Fruit fly (Drosophila melanogaster) whole organism, embryonic: ENCODE measurements around the gene Ada1-2.
A peak's percentile ranks its signal among the peaks of the same experiment; 100 is the strongest.

Experiments used
- CG1024 ChIP-seq: fragments of 200-800 bp; sonication (Bioruptor generic); IDR thresholded peaks from 2 replicates; pipeline ENCODE4 v1.3.6; 2022; ENCODE audit warnings: missing biosample characterization, missing genetic modification characterization
- CG10366 ChIP-seq: fragments of 200-800 bp; sonication (Bioruptor generic); IDR thresholded peaks from 2 replicates; pipeline ENCODE4 v1.3.6; 2022; ENCODE audit warnings: missing biosample characterization, missing genetic modification characterization
- CG11695 ChIP-seq: fragments of 200-800 bp; sonication (Bioruptor generic); IDR thresholded peaks from 3 replicates; pipeline ENCODE4 v1.3.6; 2022; ENCODE audit warnings: missing biosample characterization, missing genetic modification characterization
- CG12104 ChIP-seq: fragments of 200-800 bp; sonication (Bioruptor generic); optimal IDR thresholded peaks from 3 replicates; lab custom pipeline; 2016; ENCODE audit warnings: missing biosample characterization, missing genetic modification characterization
- CG13287 ChIP-seq: fragments of 200-800 bp; sonication (Bioruptor generic); IDR thresholded peaks from 2 replicates; pipeline ENCODE4 v1.3.6; 2022; ENCODE audit warnings: missing biosample characterization, missing genetic modification characterization; ENCODE audit not compliant: partially characterized antibody
- CG15269 ChIP-seq: fragments of 200-800 bp; sonication (Bioruptor generic); optimal IDR thresholded peaks from 2 replicates; lab custom pipeline; 2018; ENCODE audit warnings: missing biosample characterization, mild to moderate bottlenecking, missing genetic modification characterization, moderate library complexity
- CG16815 ChIP-seq: fragments of 200-800 bp; sonication (Bioruptor generic); optimal IDR thresholded peaks from 3 replicates; lab custom pipeline; 2017; ENCODE audit warnings: missing biosample characterization, mild to moderate bottlenecking, missing genetic modification characterization
- CG17612 ChIP-seq: fragments of 200-800 bp; sonication (Bioruptor generic); IDR thresholded peaks from 2 replicates; pipeline ENCODE4 v1.3.6; 2022; ENCODE audit warnings: missing biosample characterization, missing genetic modification characterization
- CG2678 ChIP-seq: fragments of 200-800 bp; sonication (Bioruptor generic); optimal IDR thresholded peaks from 3 replicates; lab custom pipeline; 2019; ENCODE audit warnings: missing biosample characterization, mild to moderate bottlenecking, missing genetic modification characterization, moderate library complexity
- CG30020 ChIP-seq: fragments of 200-800 bp; optimal IDR thresholded peaks from 2 replicates; lab custom pipeline; 2019; ENCODE audit warnings: missing biosample characterization, mild to moderate bottlenecking, missing genetic modification characterization, moderate library complexity
- CG31388 ChIP-seq: fragments of 200-800 bp; sonication (Bioruptor generic); optimal IDR thresholded peaks from 2 replicates; lab custom pipeline; 2016; ENCODE audit warnings: missing biosample characterization, missing genetic modification characterization
- CG33557 ChIP-seq: fragments of 200-800 bp; sonication (Bioruptor generic); optimal IDR thresholded peaks from 2 replicates; lab custom pipeline; 2019; ENCODE audit warnings: missing biosample characterization, mild to moderate bottlenecking, missing genetic modification characterization, moderate library complexity
- CG42726 ChIP-seq: fragments of 200-800 bp; sonication (Bioruptor generic); IDR thresholded peaks from 2 replicates; pipeline ENCODE4 v1.3.6; 2022; ENCODE audit warnings: missing biosample characterization, missing genetic modification characterization; ENCODE audit not compliant: partially characterized antibody
- CG4820 ChIP-seq: fragments of 200-800 bp; sonication (Bioruptor generic); optimal IDR thresholded peaks from 3 replicates; lab custom pipeline; 2016; ENCODE audit warnings: missing biosample characterization, missing genetic modification characterization
- CG6813 ChIP-seq: fragments of 200-800 bp; sonication (Bioruptor generic); optimal IDR thresholded peaks from 2 replicates; lab custom pipeline; 2017; ENCODE audit warnings: missing biosample characterization, missing genetic modification characterization, mild to moderate bottlenecking, moderate library complexity, missing genetic modification reagents
- CG7987 ChIP-seq: fragments of 200-800 bp; sonication (Bioruptor generic); optimal IDR thresholded peaks from 2 replicates; lab custom pipeline; 2018; ENCODE audit warnings: missing biosample characterization, mild to moderate bottlenecking, missing genetic modification characterization, moderate library complexity
- CG8281 ChIP-seq: fragments of 200-800 bp; sonication (Bioruptor generic); optimal IDR thresholded peaks from 2 replicates; lab custom pipeline; 2018; ENCODE audit warnings: missing biosample characterization, mild to moderate bottlenecking, missing genetic modification characterization, moderate library complexity
- D ChIP-seq, 2 experiments: fragments of 200-800 bp in 1 of 2; fragments of >200 bp in 1 of 2; sonication (Bioruptor generic) in 1 of 2; optimal IDR thresholded peaks; 2 replicates in 1 of 2; 3 replicates in 1 of 2; lab custom pipeline; 2017; ENCODE audit warnings: mild to moderate bottlenecking in 1 of 2, missing biosample characterization in 1 of 2, missing genetic modification characterization in 1 of 2, missing genetic modification reagents in 1 of 2
- D19B ChIP-seq: fragments of 200-800 bp; sonication (Bioruptor generic); optimal IDR thresholded peaks from 2 replicates; lab custom pipeline; 2017; ENCODE audit warnings: missing biosample characterization, mild to moderate bottlenecking, missing genetic modification characterization
- Dbx ChIP-seq: fragments of 200-800 bp; sonication (Bioruptor generic); IDR thresholded peaks from 3 replicates; pipeline ENCODE4 v1.3.6; 2022; ENCODE audit warnings: missing biosample characterization, missing genetic modification characterization
- Dip3 ChIP-seq: fragments of 200-800 bp; sonication (Bioruptor generic); optimal IDR thresholded peaks from 3 replicates; lab custom pipeline; 2016; ENCODE audit warnings: missing biosample characterization, missing genetic modification characterization
- GATAe ChIP-seq: fragments of 200-800 bp; sonication (Bioruptor generic); conservative IDR thresholded peaks from 2 replicates; pipeline ENCODE4 v1.3.6; 2022; ENCODE audit warnings: missing biosample characterization, missing genetic modification characterization
- H2.0 ChIP-seq: fragments of 200-800 bp; sonication (Bioruptor generic); IDR thresholded peaks from 2 replicates; pipeline ENCODE4 v1.3.6; 2022; ENCODE audit warnings: missing biosample characterization, missing genetic modification characterization
- HLHmδ ChIP-seq: fragments of 200-800 bp; sonication (Bioruptor generic); optimal IDR thresholded peaks from 2 replicates; lab custom pipeline; 2018; ENCODE audit warnings: missing biosample characterization, mild to moderate bottlenecking, missing genetic modification characterization, moderate library complexity
- MESR4 ChIP-seq: fragments of 200-800 bp; sonication (Bioruptor generic); optimal IDR thresholded peaks from 2 replicates; lab custom pipeline; 2018; ENCODE audit warnings: missing biosample characterization, mild to moderate bottlenecking, missing genetic modification characterization, moderate library complexity
- Mes4 ChIP-seq: fragments of 200-800 bp; sonication (Bioruptor generic); optimal IDR thresholded peaks from 2 replicates; lab custom pipeline; 2016; ENCODE audit warnings: missing biosample characterization, missing genetic modification characterization
- Nf-YA ChIP-seq: fragments of 200-800 bp; sonication (Bioruptor generic); IDR thresholded peaks from 2 replicates; pipeline ENCODE4 v1.3.6; 2022; ENCODE audit warnings: missing biosample characterization, missing genetic modification characterization
- PHDP ChIP-seq: fragments of 200-800 bp; sonication (Bioruptor generic); optimal IDR thresholded peaks from 3 replicates; lab custom pipeline; 2018; ENCODE audit warnings: missing biosample characterization, mild to moderate bottlenecking, missing genetic modification characterization, moderate library complexity
- Sry-β ChIP-seq: fragments of 200-800 bp; sonication (Bioruptor generic); optimal IDR thresholded peaks from 2 replicates; lab custom pipeline; 2018; ENCODE audit warnings: missing biosample characterization, mild to moderate bottlenecking, missing genetic modification characterization, moderate library complexity
- Stat92E ChIP-seq, 3 experiments: fragments of >200 bp in 2 of 3; fragments of 200-800 bp in 1 of 3; sonication (Bioruptor generic) in 1 of 3; optimal IDR thresholded peaks; 2 replicates each; lab custom pipeline; 2017 to 2019; ENCODE audit warnings: missing biosample characterization in 3 of 3, missing genetic modification characterization in 3 of 3, mild to moderate bottlenecking in 1 of 3, moderate library complexity in 1 of 3
- al ChIP-seq: fragments of 200-800 bp; sonication (Bioruptor generic); IDR thresholded peaks from 2 replicates; pipeline ENCODE4 v1.3.6; 2022; ENCODE audit warnings: missing biosample characterization, missing genetic modification characterization
- ap ChIP-seq: fragments of 200-800 bp; sonication (Bioruptor generic); IDR thresholded peaks from 2 replicates; pipeline ENCODE4 v1.3.6; 2022; ENCODE audit warnings: missing biosample characterization, missing genetic modification characterization
- ase ChIP-seq: fragments of 200-800 bp; sonication (Bioruptor generic); IDR thresholded peaks from 3 replicates; pipeline ENCODE4 v1.3.6; 2022; ENCODE audit warnings: missing biosample characterization, missing genetic modification characterization
- da ChIP-seq: fragments of 200-800 bp; sonication (Bioruptor generic); optimal IDR thresholded peaks from 2 replicates; lab custom pipeline; 2016; ENCODE audit warnings: missing biosample characterization, missing genetic modification characterization
- disco-r ChIP-seq: fragments of 200-800 bp; sonication (Bioruptor generic); optimal IDR thresholded peaks from 2 replicates; lab custom pipeline; 2016; ENCODE audit warnings: missing biosample characterization, missing genetic modification characterization
- dpn ChIP-seq, 2 experiments: fragments of 200-800 bp; sonication (Bioruptor generic); optimal IDR thresholded peaks; 3 replicates each; lab custom pipeline; 2016; ENCODE audit warnings: missing biosample characterization in 2 of 2, missing genetic modification characterization in 2 of 2
- ewg ChIP-seq: fragments of 200-800 bp; sonication (Bioruptor generic); optimal IDR thresholded peaks from 3 replicates; lab custom pipeline; 2017; ENCODE audit warnings: mild to moderate bottlenecking, missing biosample characterization, missing genetic modification reagents, missing genetic modification characterization
- grn ChIP-seq: fragments of 200-800 bp; sonication (Bioruptor generic); optimal IDR thresholded peaks from 3 replicates; lab custom pipeline; 2017; ENCODE audit warnings: missing biosample characterization, missing genetic modification characterization
- gro ChIP-seq: fragments of 200-800 bp; sonication (Bioruptor generic); optimal IDR thresholded peaks from 2 replicates; lab custom pipeline; 2016; ENCODE audit warnings: missing biosample characterization, missing genetic modification characterization
- inv ChIP-seq: fragments of 200-800 bp; sonication (Bioruptor generic); IDR thresholded peaks from 2 replicates; pipeline ENCODE4 v1.3.6; 2022; ENCODE audit warnings: missing biosample characterization, missing genetic modification characterization; ENCODE audit not compliant: partially characterized antibody
- kah ChIP-seq: fragments of 200-800 bp; sonication (Bioruptor generic); optimal IDR thresholded peaks from 2 replicates; lab custom pipeline; 2018; ENCODE audit warnings: missing biosample characterization, mild to moderate bottlenecking, missing genetic modification characterization
- mld ChIP-seq: fragments of 200-800 bp; sonication (Bioruptor generic); IDR thresholded peaks from 3 replicates; pipeline ENCODE4 v1.3.6; 2022; ENCODE audit warnings: missing biosample characterization, missing genetic modification characterization; ENCODE audit not compliant: partially characterized antibody
- nerfin-1 ChIP-seq: fragments of 200-800 bp; sonication (Bioruptor generic); optimal IDR thresholded peaks from 3 replicates; lab custom pipeline; 2019; ENCODE audit warnings: missing biosample characterization, mild to moderate bottlenecking, missing genetic modification characterization, moderate library complexity
- ranshi ChIP-seq: fragments of 200-800 bp; sonication (Bioruptor generic); IDR thresholded peaks from 2 replicates; pipeline ENCODE4 v1.3.6; 2022; ENCODE audit warnings: missing biosample characterization, missing genetic modification characterization
- scrt ChIP-seq: fragments of 200-800 bp; sonication (Bioruptor generic); optimal IDR thresholded peaks from 2 replicates; lab custom pipeline; 2018; ENCODE audit warnings: missing biosample characterization, mild to moderate bottlenecking, missing genetic modification characterization, moderate library complexity
- sim ChIP-seq: fragments of 200-800 bp; sonication (Bioruptor generic); IDR thresholded peaks from 2 replicates; pipeline ENCODE4 v1.3.6; 2022; ENCODE audit warnings: missing biosample characterization, missing genetic modification characterization
- sob ChIP-seq: fragments of 200-800 bp; sonication (Bioruptor generic); IDR thresholded peaks from 2 replicates; pipeline ENCODE4 v1.3.6; 2022; ENCODE audit warnings: missing biosample characterization, missing genetic modification characterization
- stc ChIP-seq: fragments of 200-800 bp; sonication (Bioruptor generic); IDR thresholded peaks from 2 replicates; pipeline ENCODE4 v1.3.6; 2022; ENCODE audit warnings: missing biosample characterization, missing genetic modification characterization
- wdn ChIP-seq: fragments of 200-800 bp; sonication (Bioruptor generic); IDR thresholded peaks from 2 replicates; pipeline ENCODE4 v1.3.6; 2022; ENCODE audit warnings: missing biosample characterization, missing genetic modification characterization

Gene Ada1-2

DNA sequence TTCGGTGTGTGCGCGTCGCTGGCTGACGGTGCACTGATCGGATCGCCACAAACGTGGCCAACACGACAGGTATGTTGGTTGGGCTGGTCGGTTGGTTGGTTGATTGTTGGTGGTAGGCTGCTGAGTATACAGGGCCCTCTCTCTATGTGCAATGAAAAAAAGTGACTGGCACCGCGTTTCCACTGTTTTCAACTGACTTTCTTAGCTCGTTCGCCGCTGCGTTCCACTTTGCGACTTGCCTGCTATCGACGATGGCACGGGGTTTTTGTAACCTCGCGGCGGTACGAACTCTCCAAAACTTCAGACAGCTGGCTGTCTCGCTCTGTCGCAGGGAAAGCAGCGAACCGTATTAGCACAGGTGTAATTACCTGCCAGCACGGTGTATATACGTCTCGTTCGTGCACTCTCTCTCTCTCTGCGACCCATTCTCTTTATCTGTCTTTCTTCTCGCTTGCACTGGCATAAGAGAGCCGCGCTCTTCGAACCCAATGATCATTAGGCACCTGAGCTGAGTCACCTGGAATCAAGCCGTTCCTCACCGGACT is 21.8 kb upstream of the Ada1-2 start (continued):
- TF ChIP-seq da (GFP tag; lab: Kevin White, UChicago) (peak; percentile 9), inv (GFP tag; lab: Robert Waterston, UW) (no peak; the same call in 1 of the 2 replicates), Nf-YA (GFP tag; lab: Robert Waterston, UW) (peak; percentile 25; the same call in 1 of the 2 replicates), ap (no peak), CG2678 (tag; lab: Kevin White, UChicago) (peak; percentile 19), Sry-β (GFP tag; lab: Kevin White, UChicago) (no peak), ewg (GFP tag; lab: Kevin White, UChicago) (no peak), al (GFP tag; lab: Robert Waterston, UW) (no peak), Mes4 (no peak), CG12104 (GFP tag; lab: Kevin White, UChicago) (no peak), nerfin-1 (tag; lab: Kevin White, UChicago) (no peak), CG17612 (GFP tag; lab: Robert Waterston, UW) (no peak), grn (GFP tag; lab: Kevin White, UChicago) (peak; percentile 77), CG31388 (GFP tag; lab: Kevin White, UChicago) (no peak), kah (GFP tag; lab: Kevin White, UChicago) (no peak), H2.0 (GFP tag; lab: Robert Waterston, UW) (no peak), CG33557 (GFP tag; lab: Kevin White, UChicago) (no peak), CG16815 (GFP tag; lab: Kevin White, UChicago) (no peak), scrt (GFP tag; lab: Kevin White, UChicago) (no peak), CG8281 (tag; lab: Kevin White, UChicago) (no peak), ase (0 out of 3 replicates have a peak, but pooled peaks have one; percentile 40), disco-r (GFP tag; lab: Kevin White, UChicago) (no peak), HLHmδ (GFP tag; lab: Kevin White, UChicago) (peak; percentile 50), Dbx (GFP tag; lab: Robert Waterston, UW) (peak; percentile 54; the same call in 1 of the 3 replicates), CG11695 (GFP tag; lab: Robert Waterston, UW) (peak; percentile 32; the same call in 1 of the 3 replicates), Dip3 (GFP tag; lab: Kevin White, UChicago) (no peak), MESR4 (GFP tag; lab: Kevin White, UChicago) (no peak), stc (GFP tag; lab: Robert Waterston, UW) (peak; percentile 40; the same call in 1 of the 2 replicates), D (optimal IDR thresholded peaks at IDR 0.05; lab: Kevin White, UChicago) (no peak), D (GFP tag; optimal IDR thresholded peaks at IDR 0.05; lab: Kevin White, UChicago) (no peak), CG7987 (no peak), CG4820 (no peak), Stat92E (GFP tag; optimal IDR thresholded peaks at IDR 0.05; lab: Kevin White, UChicago) (no peak), wdn (no peak; the same call in 1 of the 2 replicates), CG30020 (no peak), D19B (GFP tag; lab: Kevin White, UChicago) (no peak), ranshi (no peak), CG10366 (peak; percentile 77), gro (no peak), GATAe (GFP tag; lab: Robert Waterston, UW) (peak; percentile 54; the same call in 1 of the 2 replicates), CG15269 (tag; lab: Kevin White, UChicago) (no peak), sim (GFP tag; lab: Robert Waterston, UW) (peak; percentile 22; the same call in 1 of the 2 replicates), CG6813 (GFP tag; lab: Kevin White, UChicago) (no peak), PHDP (tag; lab: Kevin White, UChicago) (peak; percentile 33), CG42726 (GFP tag; lab: Robert Waterston, UW) (peak; percentile 19; the same call in 1 of the 2 replicates), CG1024 (GFP tag; lab: Robert Waterston, UW) (peak; percentile 25; the same call in 1 of the 2 replicates), mld (GFP tag; lab: Robert Waterston, UW) (no peak), dpn (GFP tag; optimal IDR thresholded peaks at IDR 0.05; lab: Kevin White, UChicago) (peak in 1 of 2 experiments; percentile 2), sob (peak; percentile 35; the same call in 1 of the 2 replicates), CG13287 (GFP tag; lab: Robert Waterston, UW) (peak; percentile 33; the same call in 1 of the 2 replicates)
